Fruit fly (Drosophila melanogaster) whole organism, wandering third instar larva: ENCODE results near the gene bdl.

Experiments used
- CrebA ChIP-seq: fragments of 200-800 bp; sonication (Bioruptor generic); optimal IDR thresholded peaks from 2 replicates; lab custom pipeline; 2016; ENCODE audit warnings: missing biosample characterization, mild to moderate bottlenecking, missing genetic modification characterization, borderline replicate concordance
- Dfd ChIP-seq: fragments of >200 bp; optimal IDR thresholded peaks from 2 replicates; lab custom pipeline; 2017; ENCODE audit warnings: missing biosample characterization, missing genetic modification characterization
- GATAd ChIP-seq: sonication (Bioruptor generic); optimal IDR thresholded peaks from 2 replicates; lab custom pipeline; 2016; ENCODE audit warnings: missing biosample characterization, missing genetic modification characterization
- HLH106 ChIP-seq: fragments of 200-800 bp; optimal IDR thresholded peaks from 3 replicates; lab custom pipeline; 2019; ENCODE audit warnings: missing biosample characterization, mild to moderate bottlenecking, missing genetic modification characterization, moderate library complexity
- Hnf4 ChIP-seq: fragments of 200-800 bp; sonication (Bioruptor generic); optimal IDR thresholded peaks from 2 replicates; lab custom pipeline; 2016; ENCODE audit warnings: missing biosample characterization, mild to moderate bottlenecking, missing genetic modification characterization
- Hr78 ChIP-seq: fragments of >200 bp; optimal IDR thresholded peaks from 2 replicates; lab custom pipeline; 2017; ENCODE audit warnings: missing biosample characterization, missing genetic modification characterization
- Hr83 ChIP-seq: fragments of 200-300 bp; sonication (Bioruptor generic); optimal IDR thresholded peaks from 2 replicates; lab custom pipeline; 2016; ENCODE audit warnings: missing biosample characterization, mild to moderate bottlenecking, missing genetic modification characterization, moderate library complexity; ENCODE audit not compliant: poor library complexity, severe bottlenecking
- Jra ChIP-seq: sonication (Bioruptor generic); optimal IDR thresholded peaks from 2 replicates; lab custom pipeline; 2016; ENCODE audit warnings: missing biosample characterization, missing genetic modification characterization
- Myc ChIP-seq: fragments of >200 bp; optimal IDR thresholded peaks from 2 replicates; lab custom pipeline; 2017
- N ChIP-seq: fragments of >200 bp; optimal IDR thresholded peaks from 2 replicates; lab custom pipeline; 2018; ENCODE audit warnings: missing biosample characterization, missing external identifiers, missing genetic modification characterization
- OdsH ChIP-seq: fragments of 200-800 bp; sonication (Bioruptor generic); optimal IDR thresholded peaks from 2 replicates; lab custom pipeline; 2016; ENCODE audit warnings: missing biosample characterization, mild to moderate bottlenecking, missing genetic modification characterization
- Sp1 ChIP-seq: fragments of 200-800 bp; sonication (Bioruptor generic); optimal IDR thresholded peaks from 3 replicates; lab custom pipeline; 2019; ENCODE audit warnings: missing biosample characterization, mild to moderate bottlenecking, missing genetic modification characterization, moderate library complexity
- br ChIP-seq: fragments of 200-800 bp; sonication (Bioruptor generic); optimal IDR thresholded peaks from 2 replicates; lab custom pipeline; 2016; ENCODE audit warnings: missing biosample characterization, missing genetic modification characterization
- brk ChIP-seq: fragments of 200-800 bp; sonication (Bioruptor generic); optimal IDR thresholded peaks from 2 replicates; lab custom pipeline; 2016; ENCODE audit warnings: missing biosample characterization, mild to moderate bottlenecking, missing genetic modification characterization
- dl ChIP-seq, 2 experiments: fragments of 175-275, 200-275 bp in 1 of 2; fragments of 200-275 bp in 1 of 2; sonication (Bioruptor generic); optimal IDR thresholded peaks; lab custom pipeline; 2018; ENCODE audit warnings: mild to moderate bottlenecking in 2 of 2, missing biosample characterization in 2 of 2, missing genetic modification characterization in 2 of 2, moderate library complexity in 2 of 2; ENCODE audit not compliant: partially characterized antibody in 2 of 2, insufficient read depth in 1 of 2
- ey ChIP-seq: fragments of 200-800 bp; sonication (Bioruptor generic); optimal IDR thresholded peaks from 2 replicates; lab custom pipeline; 2016; ENCODE audit warnings: missing biosample characterization, missing genetic modification characterization
- foxo ChIP-seq, 2 experiments: fragments of 200-800 bp; sonication (Bioruptor generic); optimal IDR thresholded peaks; 2 replicates in 1 of 2; 3 replicates in 1 of 2; lab custom pipeline; 2016 to 2017; ENCODE audit warnings: missing biosample characterization in 2 of 2, missing genetic modification characterization in 2 of 2
- fru ChIP-seq: fragments of 200-800 bp; sonication (Bioruptor generic); optimal IDR thresholded peaks from 3 replicates; lab custom pipeline; 2016; ENCODE audit warnings: missing biosample characterization, mild to moderate bottlenecking, missing genetic modification characterization
- h ChIP-seq: fragments of 200-800 bp; sonication (Bioruptor generic); optimal IDR thresholded peaks from 3 replicates; lab custom pipeline; 2016; ENCODE audit warnings: missing biosample characterization, mild to moderate bottlenecking, missing genetic modification characterization
- jim ChIP-seq: fragments of 175-275, 200-325 bp; sonication (Bioruptor generic); optimal IDR thresholded peaks from 2 replicates; lab custom pipeline; 2016; ENCODE audit warnings: missing biosample characterization, mild to moderate bottlenecking, missing genetic modification characterization
- pan ChIP-seq: fragments of >200 bp; optimal IDR thresholded peaks from 2 replicates; lab custom pipeline; 2017
- rgr ChIP-seq: fragments of 200-800 bp; sonication (Bioruptor generic); optimal IDR thresholded peaks from 3 replicates; lab custom pipeline; 2016; ENCODE audit warnings: missing biosample characterization, mild to moderate bottlenecking, missing genetic modification characterization
- sage ChIP-seq: fragments of 200-800 bp; sonication (Bioruptor generic); optimal IDR thresholded peaks from 2 replicates; lab custom pipeline; 2016; ENCODE audit warnings: missing biosample characterization, mild to moderate bottlenecking, missing genetic modification characterization
- sv ChIP-seq: fragments of 200-800 bp; sonication (Bioruptor generic); optimal IDR thresholded peaks from 3 replicates; lab custom pipeline; 2016; ENCODE audit warnings: missing biosample characterization, missing genetic modification characterization
- tai ChIP-seq: sonication (Bioruptor generic); optimal IDR thresholded peaks from 2 replicates; lab custom pipeline; 2016; ENCODE audit warnings: missing biosample characterization, missing genetic modification characterization
- usp ChIP-seq: fragments of >200 bp; optimal IDR thresholded peaks from 2 replicates; lab custom pipeline; 2017; ENCODE audit warnings: missing biosample characterization, missing genetic modification characterization

The bdl gene

dm6 chr2L:4334971-4335436 lies 10.7 kb downstream of the bdl start:
- no peak for TF ChIP-seq ey
- peak; percentile 1 for TF ChIP-seq OdsH (GFP tag; lab: Kevin White, UChicago)
- TF ChIP-seq foxo (GFP tag; optimal IDR thresholded peaks at IDR 0.05; lab: Kevin White, UChicago), result peak in 1 of 2 experiments; percentile 7
- TF ChIP-seq sage (GFP tag; lab: Kevin White, UChicago), result no peak
- no peak for TF ChIP-seq CrebA (GFP tag; lab: Kevin White, UChicago)
- no peak for TF ChIP-seq usp (GFP tag; lab: Kevin White, UChicago)
- no peak for TF ChIP-seq pan (lab: Kevin White, UChicago)
- TF ChIP-seq Jra (GFP tag; lab: Kevin White, UChicago), result no peak

dm6 chr2L:4335979-4336378 lies 11.6 kb downstream of the bdl start:
- TF ChIP-seq Hnf4 (GFP tag; lab: Kevin White, UChicago) (no peak), br (GFP tag; lab: Kevin White, UChicago) (peak; percentile 12)

- TF ChIP-seq jim (GFP tag; lab: Kevin White, UChicago) (no peak), rgr (no peak), N (GFP tag; lab: Kevin White, UChicago) (no peak), pan (lab: Kevin White, UChicago) (no peak), dl (GFP tag; optimal IDR thresholded peaks at IDR 0.05; lab: Kevin White, UChicago; ENCODE audit: insufficient read depth in 1 of 2, partially characterized antibody in 2 of 2) (peak in 1 of 2 experiments; percentile 16), usp (GFP tag; lab: Kevin White, UChicago) (no peak), Hr78 (no peak), Hr83 (GFP tag; lab: Kevin White, UChicago) (no peak)
These were observed 15.7 kb downstream of the bdl start for dm6 chr2L:4339780-4340694.

DNA sequence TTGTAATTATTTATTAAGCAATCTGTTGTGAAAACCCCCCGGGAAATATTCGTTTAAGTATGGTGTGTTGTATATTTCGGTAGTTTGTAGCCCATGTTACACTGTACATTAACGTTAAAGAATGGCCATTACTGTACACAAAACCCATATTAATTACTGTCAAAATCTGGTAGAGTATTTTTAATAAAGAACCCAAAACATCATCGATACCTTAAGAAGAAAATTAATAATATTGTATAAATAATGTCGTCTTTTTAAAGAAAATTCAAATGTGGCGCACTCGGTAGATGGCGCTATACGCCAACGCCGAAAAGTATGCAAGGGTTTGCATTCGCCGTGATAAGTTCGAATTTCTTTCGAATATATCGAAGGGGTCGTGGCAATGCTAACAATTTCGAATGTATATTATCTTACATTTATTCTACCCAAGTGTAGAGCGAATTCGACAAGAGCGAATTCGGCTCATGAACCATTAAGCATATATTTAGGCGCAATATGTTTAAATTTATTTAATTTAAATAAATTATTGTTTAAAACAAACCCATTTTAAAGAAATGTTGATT lies 21.3 kb downstream of the bdl start:
- TF ChIP-seq sage (GFP tag; lab: Kevin White, UChicago) (peak; percentile 36), Myc (peak; percentile 90), foxo (GFP tag; optimal IDR thresholded peaks at IDR 0.05; lab: Kevin White, UChicago) (peak in 1 of 2 experiments; percentile 5), HLH106 (tag; lab: Kevin White, UChicago) (no peak), h (GFP tag; lab: Kevin White, UChicago) (no peak), Hnf4 (GFP tag; lab: Kevin White, UChicago) (no peak), CrebA (GFP tag; lab: Kevin White, UChicago) (no peak), Dfd (GFP tag; lab: Kevin White, UChicago) (no peak), OdsH (GFP tag; lab: Kevin White, UChicago) (no peak), sv (no peak), dl (GFP tag; optimal IDR thresholded peaks at IDR 0.05; lab: Kevin White, UChicago; ENCODE audit: insufficient read depth in 1 of 2, partially characterized antibody in 2 of 2) (no peak), Sp1 (no peak), brk (GFP tag; lab: Kevin White, UChicago) (no peak)

DNA sequence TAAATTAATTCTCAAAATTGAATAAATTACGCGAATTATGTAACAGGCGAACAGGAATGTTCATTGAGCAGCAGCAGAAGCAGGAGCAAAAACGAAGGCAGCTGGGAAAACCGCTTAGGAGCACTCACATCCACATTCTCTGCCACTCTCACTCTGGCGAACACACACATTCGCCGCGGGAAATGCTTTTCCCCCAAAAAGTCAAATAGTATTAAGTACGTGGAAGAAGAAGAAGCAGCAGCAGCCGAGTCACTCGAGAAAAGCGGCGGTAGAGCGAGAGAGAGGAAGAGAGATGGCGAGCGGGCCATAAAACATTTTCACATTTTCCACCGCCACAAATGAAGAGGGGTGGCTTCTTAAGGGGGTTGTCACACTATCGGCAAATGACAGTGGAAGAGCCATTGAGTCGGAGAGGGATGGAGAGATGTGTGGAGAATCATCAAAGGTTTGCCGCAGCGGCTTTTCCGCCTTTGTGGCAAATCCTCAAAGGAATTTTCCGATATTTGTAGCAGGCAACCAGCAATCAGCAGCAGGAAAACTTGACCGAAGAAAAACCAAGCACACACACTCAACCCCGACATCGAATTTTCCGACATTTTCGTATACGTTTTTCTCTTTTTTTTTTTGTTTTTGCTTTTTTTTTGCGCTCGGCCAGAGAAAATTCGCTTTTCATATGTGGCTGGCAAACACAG lies 22.4 kb downstream of the bdl start:
- TF ChIP-seq fru (GFP tag; lab: Kevin White, UChicago) (no peak), tai (GFP tag; lab: Kevin White, UChicago) (no peak), Sp1 (no peak), HLH106 (tag; lab: Kevin White, UChicago) (no peak), Hr78 (no peak), ey (no peak), sage (GFP tag; lab: Kevin White, UChicago) (no peak), GATAd (GFP tag; lab: Kevin White, UChicago) (no peak)
